Worm (Caenorhabditis elegans): Measurements from ENCODE around the gene B0212.3.

B0212.3 gene

ce11 chrIV:3551777-3552462 is 11.9 kb downstream of the B0212.3 start (continued):
- TF ChIP-seq C38D4.7 (GFP tag; optimal IDR thresholded peaks at IDR 0.05), result peak; percentile 52

- TF ChIP-seq ceh-9 (tag; optimal IDR thresholded peaks at IDR 0.05) (no peak), hlh-13 (GFP tag; optimal IDR thresholded peaks at IDR 0.05) (no peak), sox-2 (GFP tag; IDR thresholded peaks at IDR 0.05) (no peak), pag-3 (tag; optimal IDR thresholded peaks at IDR 0.05; ENCODE audit: borderline replicate concordance) (no peak), unc-55 (GFP tag; optimal IDR thresholded peaks at IDR 0.05) (no peak), syd-9 (tag; optimal IDR thresholded peaks at IDR 0.05) (no peak), fkh-6 (tag; optimal IDR thresholded peaks at IDR 0.05) (no peak), C38D4.7 (GFP tag; optimal IDR thresholded peaks at IDR 0.05) (no peak)
Measured at ce11 chrIV:3552933-3553332, 13.0 kb downstream of the B0212.3 start.

- TF ChIP-seq sdc-2 (tag; optimal IDR thresholded peaks at IDR 0.05) (no peak), ttx-3 (tag; optimal IDR thresholded peaks at IDR 0.05) (no peak), nhr-11 (tag; optimal IDR thresholded peaks at IDR 0.05) (no peak), eyg-1 (tag; optimal IDR thresholded peaks at IDR 0.05) (no peak), ref-2 (tag; optimal IDR thresholded peaks at IDR 0.05) (no peak), nfya-1 (tag; optimal IDR thresholded peaks at IDR 0.05) (no peak), T23F11.4 (GFP tag; optimal IDR thresholded peaks at IDR 0.05) (no peak), ceh-45 (GFP tag; IDR thresholded peaks at IDR 0.05) (no peak), ets-4 (tag; optimal IDR thresholded peaks at IDR 0.05) (no peak), ceh-18 (tag; optimal IDR thresholded peaks at IDR 0.05) (no peak), hlh-30 (tag; optimal IDR thresholded peaks at IDR 0.05; ENCODE audit: insufficient read depth) (no peak), unc-86 (tag; optimal IDR thresholded peaks at IDR 0.05) (no peak), fax-1 (tag; optimal IDR thresholded peaks at IDR 0.05) (no peak), dmd-4 (tag; optimal IDR thresholded peaks at IDR 0.05; ENCODE audit: borderline replicate concordance) (no peak), elt-2 (tag; optimal IDR thresholded peaks at IDR 0.05) (no peak), lim-6 (tag; optimal IDR thresholded peaks at IDR 0.05) (no peak), lin-11 (tag; optimal IDR thresholded peaks at IDR 0.05) (no peak)
Measured at ce11 chrIV:3557331-3557730, 17.4 kb downstream of the B0212.3 start, which contains the start of gene osm-9. Gene osm-9 (minus strand): TSS chrIV:3557431.

ce11 chrIV:3559201-3559600 is 19.2 kb downstream of the B0212.3 start:
- TF ChIP-seq ceh-2 (tag; optimal IDR thresholded peaks at IDR 0.05) (no peak), fkh-6 (tag; optimal IDR thresholded peaks at IDR 0.05) (no peak), ztf-16 (tag; optimal IDR thresholded peaks at IDR 0.05) (no peak), unc-55 (GFP tag; optimal IDR thresholded peaks at IDR 0.05) (no peak), ceh-22 (tag; optimal IDR thresholded peaks at IDR 0.05) (no peak), hlh-6 (tag; optimal IDR thresholded peaks at IDR 0.05) (no peak), zip-5 (tag; optimal IDR thresholded peaks at IDR 0.05) (no peak), ttx-3 (tag; optimal IDR thresholded peaks at IDR 0.05) (no peak), ceh-6 (GFP tag; optimal IDR thresholded peaks at IDR 0.05) (no peak), che-1 (tag; optimal IDR thresholded peaks at IDR 0.05) (no peak), K02D7.2 (tag; optimal IDR thresholded peaks at IDR 0.05) (no peak), sdc-2 (tag; optimal IDR thresholded peaks at IDR 0.05) (no peak), ahr-1 (tag; optimal IDR thresholded peaks at IDR 0.05) (no peak), hlh-8 (tag; optimal IDR thresholded peaks at IDR 0.05) (no peak), nfya-1 (tag; optimal IDR thresholded peaks at IDR 0.05) (no peak), tbx-7 (tag; optimal IDR thresholded peaks at IDR 0.05) (no peak), ceh-31 (tag; optimal IDR thresholded peaks at IDR 0.05) (no peak), pqm-1 (tag; optimal IDR thresholded peaks at IDR 0.05) (no peak)

Measured in whole organism, late embryonic.